Worm (Caenorhabditis elegans) whole organism, L1 larva: ENCODE measurements around the gene klp-19.

Experiments used
- C04F5.9 ChIP-seq: sonication (generic microtip); optimal IDR thresholded peaks from 2 replicates; lab custom pipeline; 2016; ENCODE audit warnings: missing genetic modification characterization, missing compliant biosample characterization
- C16A3.4 ChIP-seq: fragments of 150-350 bp; optimal IDR thresholded peaks from 2 replicates; lab custom pipeline; 2014; ENCODE audit warnings: missing biosample characterization, missing genetic modification characterization
- C34B4.2 ChIP-seq: sonication (generic microtip); optimal IDR thresholded peaks from 2 replicates; lab custom pipeline; 2017; ENCODE audit warnings: mild to moderate bottlenecking, missing genetic modification characterization, missing compliant biosample characterization
- F16B12.6 ChIP-seq: fragments of 150-350 bp; optimal IDR thresholded peaks from 2 replicates; lab custom pipeline; 2014; ENCODE audit warnings: missing biosample characterization, missing genetic modification characterization
- alr-1 ChIP-seq: fragments of 200-800 bp; sonication (Bioruptor generic); optimal IDR thresholded peaks from 2 replicates; lab custom pipeline; 2018; ENCODE audit warnings: borderline replicate concordance, mild to moderate bottlenecking, missing genetic modification characterization, missing compliant biosample characterization
- blmp-1 ChIP-seq: fragments of 150-350 bp; optimal IDR thresholded peaks from 2 replicates; lab custom pipeline; 2014; ENCODE audit warnings: missing biosample characterization, missing genetic modification characterization
- ceh-63 ChIP-seq: fragments of 200-800 bp; sonication (Bioruptor generic); optimal IDR thresholded peaks from 2 replicates; lab custom pipeline; 2018; ENCODE audit warnings: mild to moderate bottlenecking, missing genetic modification characterization, missing compliant biosample characterization
- ceh-88 ChIP-seq: fragments of 200-800 bp; sonication (Bioruptor generic); IDR thresholded peaks from 2 replicates; pipeline ENCODE4 v1.3.6; 2022; ENCODE audit warnings: missing genetic modification characterization, missing compliant biosample characterization
- ceh-90 ChIP-seq: sonication (generic microtip); optimal IDR thresholded peaks from 2 replicates; lab custom pipeline; 2016; ENCODE audit warnings: missing genetic modification characterization, missing compliant biosample characterization
- dsc-1 ChIP-seq: sonication (generic microtip); optimal IDR thresholded peaks from 2 replicates; lab custom pipeline; 2016; ENCODE audit warnings: mild to moderate bottlenecking, missing genetic modification characterization, missing compliant biosample characterization
- efl-3 ChIP-seq: fragments of 200-800 bp; sonication (Bioruptor generic); optimal IDR thresholded peaks from 2 replicates; lab custom pipeline; 2018; ENCODE audit warnings: mild to moderate bottlenecking, missing genetic modification characterization, missing compliant biosample characterization
- egl-27 ChIP-seq, 2 experiments: fragments of 150-350 bp in 1 of 2; sonication (generic microtip); optimal IDR thresholded peaks; 3 replicates each; lab custom pipeline; 2017 to 2018; ENCODE audit warnings: missing biosample characterization in 2 of 2, missing genetic modification characterization in 2 of 2, missing genetic modification reagents in 2 of 2
- elt-3 ChIP-seq, 6 experiments: fragments of 150-350 bp in 1 of 6; sonication (generic microtip); optimal IDR thresholded peaks; 2 replicates each; lab custom pipeline; 2017 to 2018; ENCODE audit warnings: missing biosample characterization in 6 of 6, missing genetic modification characterization in 6 of 6, inconsistent platforms in 1 of 6
- fkh-8 ChIP-seq: sonication (generic microtip); optimal IDR thresholded peaks from 2 replicates; lab custom pipeline; 2016; ENCODE audit warnings: mild to moderate bottlenecking, missing genetic modification characterization, missing compliant biosample characterization
- grh-1 ChIP-seq: fragments of 200-800 bp; sonication (Bioruptor generic); IDR thresholded peaks from 2 replicates; pipeline ENCODE4 v1.3.6; 2022; ENCODE audit warnings: missing genetic modification reagents, missing genetic modification characterization, missing compliant biosample characterization
- hlh-4 ChIP-seq: sonication (generic microtip); optimal IDR thresholded peaks from 2 replicates; lab custom pipeline; 2016; ENCODE audit warnings: mild to moderate bottlenecking, missing genetic modification characterization, missing compliant biosample characterization
- hpl-2 ChIP-seq: fragments of 150-350 bp; optimal IDR thresholded peaks from 2 replicates; lab custom pipeline; 2014; ENCODE audit warnings: missing biosample characterization, missing genetic modification reagents, missing genetic modification characterization
- jun-1 ChIP-seq: fragments of 150-350 bp; optimal IDR thresholded peaks from 2 replicates; lab custom pipeline; 2014; ENCODE audit warnings: missing biosample characterization, missing genetic modification reagents, missing genetic modification characterization
- lin-14 ChIP-seq: fragments of 200-800 bp; sonication (Bioruptor generic); optimal IDR thresholded peaks from 2 replicates; lab custom pipeline; 2018; ENCODE audit warnings: mild to moderate bottlenecking, missing genetic modification characterization, moderate library complexity, missing compliant biosample characterization
- lin-15B ChIP-seq: fragments of 150-350 bp; sonication (generic microtip); optimal IDR thresholded peaks from 3 replicates; lab custom pipeline; 2014; ENCODE audit warnings: missing biosample characterization, missing genetic modification characterization
- lin-35 ChIP-seq, 2 experiments: fragments of 150-350 bp; optimal IDR thresholded peaks; 2 replicates each; lab custom pipeline; 2014; ENCODE audit warnings: missing biosample characterization in 2 of 2, missing genetic modification characterization in 2 of 2, missing genetic modification reagents in 2 of 2
- lir-3 ChIP-seq: sonication (generic microtip); optimal IDR thresholded peaks from 2 replicates; lab custom pipeline; 2016; ENCODE audit warnings: mild to moderate bottlenecking, missing genetic modification characterization, moderate library complexity, missing compliant biosample characterization; ENCODE audit not compliant: poor library complexity
- mab-9 ChIP-seq: fragments of 200-800 bp; sonication (Bioruptor generic); IDR thresholded peaks from 2 replicates; pipeline ENCODE4 v1.3.6; 2022; ENCODE audit warnings: missing genetic modification reagents, missing genetic modification characterization, missing compliant biosample characterization
- mef-2 ChIP-seq: fragments of 150-350 bp; optimal IDR thresholded peaks from 2 replicates; lab custom pipeline; 2014; ENCODE audit warnings: missing biosample characterization, missing genetic modification characterization
- nhr-47 ChIP-seq: sonication (generic microtip); optimal IDR thresholded peaks from 2 replicates; lab custom pipeline; 2016; ENCODE audit warnings: mild to moderate bottlenecking, missing genetic modification characterization, moderate library complexity, missing compliant biosample characterization
- nhr-76 ChIP-seq: sonication (generic microtip); optimal IDR thresholded peaks from 2 replicates; lab custom pipeline; 2017; ENCODE audit warnings: missing biosample characterization, missing genetic modification characterization
- nhr-85 ChIP-seq: sonication (generic microtip); peaks from one replicate; lab custom pipeline; 2016; ENCODE audit warnings: missing genetic modification characterization, inconsistent platforms, missing compliant biosample characterization
- nhr-90 ChIP-seq: sonication (generic microtip); optimal IDR thresholded peaks from 2 replicates; lab custom pipeline; 2016; ENCODE audit warnings: mild to moderate bottlenecking, missing genetic modification characterization, missing compliant biosample characterization; ENCODE audit not compliant: poor library complexity
- pag-3 ChIP-seq: sonication (generic microtip); optimal IDR thresholded peaks from 2 replicates; lab custom pipeline; 2017; ENCODE audit warnings: missing genetic modification characterization, mild to moderate bottlenecking, missing compliant biosample characterization, antibody characterized with exemption, borderline replicate concordance; ENCODE audit not compliant: insufficient read depth
- pqm-1 ChIP-seq: sonication (generic microtip); optimal IDR thresholded peaks from 3 replicates; lab custom pipeline; 2017; ENCODE audit warnings: missing biosample characterization, missing genetic modification characterization
- rnt-1 ChIP-seq: sonication (generic microtip); optimal IDR thresholded peaks from 2 replicates; lab custom pipeline; 2016; ENCODE audit warnings: mild to moderate bottlenecking, missing genetic modification characterization, moderate library complexity, missing compliant biosample characterization
- skn-1 ChIP-seq: fragments of 150-350 bp; optimal IDR thresholded peaks from 2 replicates; lab custom pipeline; 2014; ENCODE audit warnings: missing biosample characterization, missing genetic modification characterization
- sox-4 ChIP-seq: sonication (generic microtip); optimal IDR thresholded peaks from 2 replicates; lab custom pipeline; 2016; ENCODE audit warnings: missing genetic modification characterization, missing compliant biosample characterization
- sptf-1 ChIP-seq: fragments of 150-350 bp; optimal IDR thresholded peaks from 2 replicates; lab custom pipeline; 2014; ENCODE audit warnings: missing biosample characterization, missing genetic modification characterization
- unc-130 ChIP-seq: fragments of 150-350 bp; optimal IDR thresholded peaks from 2 replicates; lab custom pipeline; 2017; ENCODE audit warnings: missing biosample characterization, missing genetic modification characterization, inconsistent platforms
- unc-86 ChIP-seq: sonication (generic microtip); optimal IDR thresholded peaks from 2 replicates; lab custom pipeline; 2016; ENCODE audit warnings: missing genetic modification characterization, missing compliant biosample characterization
- unc-98 ChIP-seq: fragments of 200-800 bp; sonication (Bioruptor generic); IDR thresholded peaks from 2 replicates; pipeline ENCODE4 v1.3.6; 2022; ENCODE audit warnings: missing genetic modification characterization, missing compliant biosample characterization
- zip-4 ChIP-seq: fragments of 200-800 bp; sonication (Bioruptor generic); optimal IDR thresholded peaks from 2 replicates; lab custom pipeline; 2018; ENCODE audit warnings: mild to moderate bottlenecking, missing genetic modification characterization, moderate library complexity, missing compliant biosample characterization
- ztf-11 ChIP-seq, 2 experiments: sonication (generic microtip); optimal IDR thresholded peaks; 2 replicates each; lab custom pipeline; 2016 to 2017; ENCODE audit warnings: missing genetic modification characterization in 2 of 2, missing biosample characterization in 1 of 2, missing compliant biosample characterization in 1 of 2

klp-19 gene

DNA sequence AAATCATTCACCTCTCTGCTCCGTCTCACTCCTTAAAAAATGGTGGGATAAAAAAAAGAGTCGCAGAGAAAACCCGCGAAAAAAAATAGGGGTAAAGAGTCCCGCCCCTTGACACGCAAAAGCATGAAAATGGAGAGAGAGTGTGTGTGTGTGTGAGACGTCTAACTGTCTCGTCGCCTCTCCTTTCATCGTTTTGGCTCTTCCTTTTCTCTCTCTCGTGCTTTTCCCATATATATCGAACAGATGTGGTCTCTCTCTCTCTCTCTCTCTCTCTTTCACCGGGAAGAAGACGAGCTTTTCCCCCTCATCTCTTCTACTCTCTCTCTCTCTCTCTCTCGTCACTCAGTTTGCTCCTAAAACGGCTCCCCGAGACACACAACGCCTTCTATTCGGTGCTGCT is 31.3 kb downstream of the klp-19 start (continued):
- TF ChIP-seq pag-3 (tag; lab: Kevin White, UChicago) (no peak), sox-4 (no peak), pqm-1 (tag; lab: Kevin White, UChicago) (no peak), lir-3 (tag; lab: Kevin White, UChicago) (peak; percentile 24), C04F5.9 (tag; lab: Kevin White, UChicago) (no peak), hpl-2 (GFP tag; lab: Kevin White, UChicago) (no peak), nhr-85 (tag; lab: Kevin White, UChicago) (no peak), zip-4 (GFP tag; lab: Kevin White, UChicago) (no peak), ceh-63 (peak; percentile 53), C34B4.2 (no peak), C16A3.4 (tag; lab: Kevin White, UChicago) (peak; percentile 2), ztf-11 (tag; optimal IDR thresholded peaks at IDR 0.05; lab: Kevin White, UChicago) (peak in 1 of 2 experiments; percentile 64), lin-15B (tag; lab: Kevin White, UChicago) (no peak), ceh-88 (GFP tag; lab: Robert Waterston, UW) (no peak), unc-98 (no peak), lin-35 (GFP tag; optimal IDR thresholded peaks at IDR 0.05; lab: Kevin White, UChicago) (peak in 1 of 2 experiments; percentile 74), nhr-76 (peak; percentile 16), mab-9 (peak; percentile 65), mef-2 (tag; lab: Kevin White, UChicago) (no peak), unc-86 (tag; lab: Kevin White, UChicago) (peak; percentile 90), rnt-1 (tag; lab: Kevin White, UChicago) (peak; percentile 37), nhr-90 (tag; lab: Kevin White, UChicago) (no peak), dsc-1 (peak; percentile 77), grh-1 (GFP tag; lab: Robert Waterston, UW) (no peak), sptf-1 (tag; lab: Kevin White, UChicago) (no peak), nhr-47 (tag; lab: Kevin White, UChicago) (peak; percentile 85), hlh-4 (tag; lab: Kevin White, UChicago) (no peak), egl-27 (tag; optimal IDR thresholded peaks at IDR 0.05; lab: Kevin White, UChicago) (peak in 1 of 2 experiments; percentile 25), skn-1 (tag; lab: Kevin White, UChicago) (no peak), alr-1 (tag; lab: Kevin White, UChicago) (no peak)

DNA sequence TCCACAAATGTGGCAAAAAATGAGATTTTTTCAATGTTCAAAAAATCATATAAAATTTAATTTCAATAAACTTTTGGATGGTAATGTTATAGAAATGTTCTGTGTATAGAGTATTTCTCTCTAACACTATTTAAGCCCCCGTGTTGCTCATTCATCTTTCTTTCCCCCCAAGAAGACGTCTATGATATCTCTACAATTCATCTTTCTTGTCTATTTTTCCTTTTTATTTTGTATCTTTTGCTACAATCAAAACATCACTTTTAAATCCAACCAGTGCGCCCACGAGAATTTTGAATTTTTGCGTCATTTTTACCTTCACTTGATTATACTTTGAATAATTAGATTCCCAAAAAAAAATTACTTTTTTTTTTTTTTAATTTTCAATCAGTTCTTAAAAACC is 34.3 kb downstream of the klp-19 start:
- no peak for TF ChIP-seq ceh-90
- no peak for TF ChIP-seq unc-130 (tag; lab: Kevin White, UChicago)
- TF ChIP-seq F16B12.6 (tag; lab: Kevin White, UChicago), result no peak
- TF ChIP-seq jun-1 (tag; lab: Kevin White, UChicago), result no peak
- TF ChIP-seq efl-3 (GFP tag; lab: Kevin White, UChicago), result no peak
- TF ChIP-seq lin-14 (GFP tag; lab: Kevin White, UChicago), result no peak
- no peak for TF ChIP-seq ceh-88 (GFP tag; lab: Robert Waterston, UW)
- TF ChIP-seq elt-3 (tag; optimal IDR thresholded peaks at IDR 0.05; lab: Kevin White, UChicago), result no peak

ce11 chrIII:13272227-13272626 is 34.8 kb downstream of the klp-19 start:
- TF ChIP-seq blmp-1, result peak; percentile 74
- TF ChIP-seq dsc-1, result no peak
- TF ChIP-seq fkh-8 (tag; lab: Kevin White, UChicago), result peak; percentile 15
